Fruit fly (Drosophila melanogaster): ENCODE results near the gene slmb.

slmb gene

dm6 chr3R:21152856-21153278 is 25.6 kb upstream of the slmb start:
- peak; percentile 95 for TF ChIP-seq CG12605 (GFP tag; IDR thresholded peaks at IDR 0.05)
- peak; percentile 87 for TF ChIP-seq CG14655 (GFP tag; optimal IDR thresholded peaks at IDR 0.05)
- peak; percentile 63; the same call in 1 of the 2 replicates for TF ChIP-seq rn (GFP tag; IDR thresholded peaks at IDR 0.05)
- peak; percentile 94 for TF ChIP-seq CG4496 (GFP tag; IDR thresholded peaks at IDR 0.05)
- TF ChIP-seq gl (tag; optimal IDR thresholded peaks at IDR 0.05) = peak; percentile 92
- peak; percentile 75 for TF ChIP-seq CG34367 (tag; optimal IDR thresholded peaks at IDR 0.05)
- TF ChIP-seq CG8159 (tag; optimal IDR thresholded peaks at IDR 0.05) = peak; percentile 74
- peak; percentile 89 for TF ChIP-seq Snoo (tag; optimal IDR thresholded peaks at IDR 0.05)
- TF ChIP-seq D1 (tag; optimal IDR thresholded peaks at IDR 0.05) = no peak
- TF ChIP-seq fd96Ca (GFP tag; IDR thresholded peaks at IDR 0.05) = peak; percentile 83; the same call in 2 of the 3 replicates
- TF ChIP-seq CG9948 (tag; optimal IDR thresholded peaks at IDR 0.05) = peak; percentile 54
- TF ChIP-seq CG8301 (tag; optimal IDR thresholded peaks at IDR 0.05) = peak; percentile 84
- peak; percentile 71 for TF ChIP-seq CG15710 (tag; optimal IDR thresholded peaks at IDR 0.05)
- TF ChIP-seq Ets98B (GFP tag; IDR thresholded peaks at IDR 0.05) = peak; percentile 97
- peak; percentile 91 for TF ChIP-seq Pif1A (GFP tag; optimal IDR thresholded peaks at IDR 0.05)
- TF ChIP-seq Pif1B (GFP tag; optimal IDR thresholded peaks at IDR 0.05) = peak; percentile 54
- peak; percentile 74; the same call in 1 of the 2 replicates for TF ChIP-seq CG32121 (GFP tag; IDR thresholded peaks at IDR 0.05)
- TF ChIP-seq CG17806 (tag; optimal IDR thresholded peaks at IDR 0.05) = peak; percentile 70
- TF ChIP-seq CG13204 (GFP tag; optimal IDR thresholded peaks at IDR 0.05) = peak; percentile 90
- peak; percentile 58 for TF ChIP-seq EcR (GFP tag; optimal IDR thresholded peaks at IDR 0.05)
- TF ChIP-seq CG10348 (GFP tag; IDR thresholded peaks at IDR 0.05) = no peak

dm6 chr3R:21151090-21151870 is 24.0 kb upstream of the slmb start:
- TF ChIP-seq CG12605 (GFP tag; IDR thresholded peaks at IDR 0.05) (0 out of 2 replicates have a peak, but pooled peaks have one; percentile 28), CG14655 (GFP tag; optimal IDR thresholded peaks at IDR 0.05) (no peak), CG9948 (tag; optimal IDR thresholded peaks at IDR 0.05) (peak; percentile 20), Pif1B (GFP tag; optimal IDR thresholded peaks at IDR 0.05) (no peak), CG8159 (tag; optimal IDR thresholded peaks at IDR 0.05) (no peak), CG10348 (GFP tag; IDR thresholded peaks at IDR 0.05) (no peak), D1 (tag; optimal IDR thresholded peaks at IDR 0.05) (no peak), Ets98B (GFP tag; IDR thresholded peaks at IDR 0.05) (peak; percentile 31; the same call in 1 of the 2 replicates), CG4496 (GFP tag; IDR thresholded peaks at IDR 0.05) (peak; percentile 58), rn (GFP tag; IDR thresholded peaks at IDR 0.05) (no peak), CG32121 (GFP tag; IDR thresholded peaks at IDR 0.05) (peak; percentile 75)

- TF ChIP-seq Ets98B (GFP tag; IDR thresholded peaks at IDR 0.05) (0 out of 2 replicates have a peak, but pooled peaks have one; percentile 19), CG15710 (tag; optimal IDR thresholded peaks at IDR 0.05) (no peak), CG14655 (GFP tag; optimal IDR thresholded peaks at IDR 0.05) (no peak), CG12605 (GFP tag; IDR thresholded peaks at IDR 0.05) (no peak), CG8301 (tag; optimal IDR thresholded peaks at IDR 0.05) (no peak), EcR (GFP tag; optimal IDR thresholded peaks at IDR 0.05) (peak; percentile 8), CG32121 (GFP tag; IDR thresholded peaks at IDR 0.05) (0 out of 2 replicates have a peak, but pooled peaks have one; percentile 15), D1 (tag; optimal IDR thresholded peaks at IDR 0.05) (no peak), CG17806 (tag; optimal IDR thresholded peaks at IDR 0.05) (no peak)
Measured at dm6 chr3R:21150090-21150489, 22.8 kb upstream of the slmb start.

dm6 chr3R:21141341-21141740 is 14.1 kb upstream of the slmb start:
- TF ChIP-seq CG13204 (GFP tag; optimal IDR thresholded peaks at IDR 0.05) = no peak
- no peak for TF ChIP-seq CG17806 (tag; optimal IDR thresholded peaks at IDR 0.05)
- no peak for TF ChIP-seq CG32121 (GFP tag; IDR thresholded peaks at IDR 0.05)
- no peak for TF ChIP-seq CG15710 (tag; optimal IDR thresholded peaks at IDR 0.05)
- no peak for TF ChIP-seq gl (tag; optimal IDR thresholded peaks at IDR 0.05)
- TF ChIP-seq Pif1B (GFP tag; optimal IDR thresholded peaks at IDR 0.05) = no peak
- TF ChIP-seq fd96Ca (GFP tag; IDR thresholded peaks at IDR 0.05) = no peak
- TF ChIP-seq CG34367 (tag; optimal IDR thresholded peaks at IDR 0.05) = no peak

dm6 chr3R:21140458-21140857 is 13.2 kb upstream of the slmb start, which contains the start of gene SNF4Agamma:
SNF4Agamma (plus strand) TSS chr3R:21140739.
- no peak for TF ChIP-seq CG34367 (tag; optimal IDR thresholded peaks at IDR 0.05)
- no peak for TF ChIP-seq CG32121 (GFP tag; IDR thresholded peaks at IDR 0.05)
- TF ChIP-seq CG17806 (tag; optimal IDR thresholded peaks at IDR 0.05) = no peak
- no peak for TF ChIP-seq CG4496 (GFP tag; IDR thresholded peaks at IDR 0.05)
- no peak for TF ChIP-seq CG15710 (tag; optimal IDR thresholded peaks at IDR 0.05)
- TF ChIP-seq Pif1B (GFP tag; optimal IDR thresholded peaks at IDR 0.05) = no peak
- TF ChIP-seq Ets98B (GFP tag; IDR thresholded peaks at IDR 0.05) = peak; percentile 34; the same call in 1 of the 2 replicates

dm6 chr3R:21138220-21138754 is 11.0 kb upstream of the slmb start, which contains the start of gene meigo:
meigo (plus strand) TSS chr3R:21138270.
- TF ChIP-seq CG34367 (tag; optimal IDR thresholded peaks at IDR 0.05) (no peak), CG13204 (GFP tag; optimal IDR thresholded peaks at IDR 0.05) (no peak), CG17806 (tag; optimal IDR thresholded peaks at IDR 0.05) (peak; percentile 54), CG9948 (tag; optimal IDR thresholded peaks at IDR 0.05) (peak; percentile 39), Snoo (tag; optimal IDR thresholded peaks at IDR 0.05) (peak; percentile 2), CG15710 (tag; optimal IDR thresholded peaks at IDR 0.05) (peak; percentile 63), CG4496 (GFP tag; IDR thresholded peaks at IDR 0.05) (peak; percentile 57; the same call in 1 of the 3 replicates)

All from whole organism, pupa.